Worm (Caenorhabditis elegans) whole organism, L4 larva: ENCODE measurements around the gene gtsf-1.
"Not testable (repeated sequence)": the region's sequence is repeated elsewhere in the genome, so short reads cannot be mapped to it uniquely, and the experiment has no call there.

ENCODE experiments used
- F37D6.2 ChIP-seq: sonication (generic microtip); optimal IDR thresholded peaks from 2 replicates; lab custom pipeline; 2016; ENCODE audit warnings: mild to moderate bottlenecking, missing genetic modification characterization, missing compliant biosample characterization
- F44E2.7 ChIP-seq: fragments of 200-800 bp; sonication (Bioruptor generic); IDR thresholded peaks from 2 replicates; pipeline ENCODE4 v2.1.2; 2022; ENCODE audit warnings: missing genetic modification characterization, missing compliant biosample characterization
- T20F7.1 ChIP-seq: fragments of 200-800 bp; sonication (Bioruptor generic); optimal IDR thresholded peaks from 2 replicates; lab custom pipeline; 2018; ENCODE audit warnings: mild to moderate bottlenecking, missing genetic modification characterization, missing compliant biosample characterization
- T26A8.4 ChIP-seq: fragments of 200-800 bp; sonication (Bioruptor generic); IDR thresholded peaks from 2 replicates; pipeline ENCODE4 v1.3.6; 2022; ENCODE audit warnings: missing genetic modification characterization, missing compliant biosample characterization
- Y105C5A.15 ChIP-seq: fragments of 200-800 bp; sonication (Bioruptor generic); IDR thresholded peaks from 2 replicates; pipeline ENCODE4 v1.3.6; 2022; ENCODE audit warnings: missing genetic modification characterization, missing compliant biosample characterization
- Y48G9A.11 ChIP-seq: fragments of 200-800 bp; sonication (Bioruptor generic); IDR thresholded peaks from 2 replicates; pipeline ENCODE4 v1.3.6; 2022; ENCODE audit warnings: missing genetic modification reagents, missing genetic modification characterization, missing compliant biosample characterization
- Y75B8A.6 ChIP-seq: fragments of 200-800 bp; sonication (Bioruptor generic); IDR thresholded peaks from 2 replicates; pipeline ENCODE4 v1.3.6; 2022; ENCODE audit warnings: missing genetic modification reagents, missing genetic modification characterization, missing compliant biosample characterization
- ama-1 ChIP-seq: fragments of 150-350 bp; optimal IDR thresholded peaks from 2 replicates; lab custom pipeline; 2014; ENCODE audit warnings: inconsistent platforms, mixed read lengths
- arid-1 ChIP-seq: fragments of 200-800 bp; sonication (Bioruptor generic); conservative IDR thresholded peaks from 2 replicates; pipeline ENCODE4 v1.3.6; 2022; ENCODE audit warnings: missing genetic modification reagents, missing genetic modification characterization, missing compliant biosample characterization
- ceh-20 ChIP-seq: fragments of 200-800 bp; sonication (Bioruptor generic); IDR thresholded peaks from 2 replicates; pipeline ENCODE4 v1.3.6; 2022; ENCODE audit warnings: missing genetic modification reagents, missing genetic modification characterization, missing compliant biosample characterization
- ceh-32 ChIP-seq: sonication (generic microtip); optimal IDR thresholded peaks from 2 replicates; lab custom pipeline; 2016; ENCODE audit warnings: mild to moderate bottlenecking, missing genetic modification characterization, missing compliant biosample characterization; ENCODE audit not compliant: poor library complexity
- ceh-44 ChIP-seq: fragments of 200-800 bp; sonication (Bioruptor generic); IDR thresholded peaks from 2 replicates; pipeline ENCODE4 v1.3.6; 2022; ENCODE audit warnings: missing genetic modification reagents, missing genetic modification characterization, missing compliant biosample characterization
- daf-8 ChIP-seq: fragments of 200-800 bp; sonication (Bioruptor generic); IDR thresholded peaks from 2 replicates; pipeline ENCODE4 v1.3.6; 2022; ENCODE audit warnings: missing genetic modification characterization, missing compliant biosample characterization
- dmd-6 ChIP-seq: fragments of 200-800 bp; sonication (Bioruptor generic); IDR thresholded peaks from 2 replicates; pipeline ENCODE4 v1.3.6; 2022; ENCODE audit warnings: missing genetic modification reagents, missing genetic modification characterization, missing compliant biosample characterization
- dmd-9 ChIP-seq: fragments of 200-800 bp; sonication (Bioruptor generic); IDR thresholded peaks from 2 replicates; pipeline ENCODE4 v1.3.6; 2022; ENCODE audit warnings: missing genetic modification reagents, missing genetic modification characterization, missing compliant biosample characterization
- dve-1 ChIP-seq: sonication (generic microtip); optimal IDR thresholded peaks from 2 replicates; lab custom pipeline; 2017; ENCODE audit warnings: antibody characterized with exemption, mild to moderate bottlenecking, missing genetic modification characterization, missing compliant biosample characterization; ENCODE audit not compliant: insufficient read depth
- egl-43 ChIP-seq: fragments of 200-800 bp; sonication (Bioruptor generic); IDR thresholded peaks from 2 replicates; pipeline ENCODE4 v1.3.6; 2022; ENCODE audit warnings: missing genetic modification reagents, missing genetic modification characterization, missing compliant biosample characterization
- hif-1 ChIP-seq, 2 experiments: sonication (generic microtip); optimal IDR thresholded peaks; 2 replicates each; lab custom pipeline; 2016 to 2017; ENCODE audit warnings: missing compliant biosample characterization in 2 of 2, missing genetic modification characterization in 2 of 2, missing genetic modification reagents in 2 of 2, missing genotype in 2 of 2, mild to moderate bottlenecking in 1 of 2
- hlh-11 ChIP-seq: fragments of 200-800 bp; sonication (Bioruptor generic); optimal IDR thresholded peaks from 2 replicates; lab custom pipeline; 2018; ENCODE audit warnings: mild to moderate bottlenecking, missing genetic modification characterization, missing compliant biosample characterization
- hmg-1.1 ChIP-seq: fragments of 200-800 bp; sonication (Bioruptor generic); IDR thresholded peaks from 2 replicates; pipeline ENCODE4 v1.3.6; 2022; ENCODE audit warnings: missing genetic modification reagents, missing genetic modification characterization, missing compliant biosample characterization
- lim-7 ChIP-seq: fragments of 200-800 bp; sonication (Bioruptor generic); IDR thresholded peaks from 2 replicates; pipeline ENCODE4 v1.3.6; 2022; ENCODE audit warnings: missing genetic modification characterization, missing compliant biosample characterization
- lin-1 ChIP-seq: fragments of 200-800 bp; sonication (Bioruptor generic); IDR thresholded peaks from 2 replicates; pipeline ENCODE4 v1.3.6; 2022; ENCODE audit warnings: missing genetic modification reagents, missing genetic modification characterization, missing compliant biosample characterization
- lin-38 ChIP-seq: fragments of 200-800 bp; sonication (Bioruptor generic); IDR thresholded peaks from 2 replicates; pipeline ENCODE4 v1.3.6; 2022; ENCODE audit warnings: missing genetic modification reagents, missing genetic modification characterization, missing compliant biosample characterization
- lsy-2 ChIP-seq, 2 experiments: fragments of 150-350 bp in 1 of 2; sonication (generic microtip) in 1 of 2; optimal IDR thresholded peaks; 2 replicates each; lab custom pipeline; 2014 to 2017; ENCODE audit warnings: missing biosample characterization in 2 of 2, missing genetic modification characterization in 2 of 2
- madf-5 ChIP-seq, 2 experiments: fragments of 200-800 bp; sonication (Bioruptor generic); IDR thresholded peaks; 2 replicates each; pipeline ENCODE4 v1.3.6; 2022; ENCODE audit warnings: missing compliant biosample characterization in 2 of 2, missing genetic modification characterization in 2 of 2
- madf-9 ChIP-seq: fragments of 200-800 bp; sonication (Bioruptor generic); conservative IDR thresholded peaks from 2 replicates; pipeline ENCODE4 v1.3.6; 2022; ENCODE audit warnings: missing genetic modification reagents, missing genetic modification characterization, missing compliant biosample characterization
- mdt-29 ChIP-seq: fragments of 200-800 bp; sonication (Bioruptor generic); IDR thresholded peaks from 2 replicates; pipeline ENCODE4 v1.3.6; 2022; ENCODE audit warnings: missing genetic modification reagents, missing genetic modification characterization, missing compliant biosample characterization
- mxl-3 ChIP-seq: fragments of 200-800 bp; sonication (Bioruptor generic); optimal IDR thresholded peaks from 2 replicates; lab custom pipeline; 2018; ENCODE audit warnings: mild to moderate bottlenecking, missing genetic modification characterization, missing compliant biosample characterization
- nhr-41 ChIP-seq: fragments of 200-800 bp; sonication (Bioruptor generic); IDR thresholded peaks from 2 replicates; pipeline ENCODE4 v1.3.6; 2022; ENCODE audit warnings: missing genetic modification reagents, missing genetic modification characterization, missing compliant biosample characterization
- nhr-42 ChIP-seq: fragments of 200-800 bp; sonication (Bioruptor generic); IDR thresholded peaks from 2 replicates; pipeline ENCODE4 v1.3.6; 2022; ENCODE audit warnings: missing genetic modification characterization, missing compliant biosample characterization
- nhr-6 ChIP-seq: fragments of 150-350 bp; optimal IDR thresholded peaks from 2 replicates; lab custom pipeline; 2014; ENCODE audit warnings: missing biosample characterization, missing genetic modification characterization
- pha-4 ChIP-seq, 2 experiments: fragments of 150-350 bp in 1 of 2; fragments of 200-800 bp in 1 of 2; sonication (Bioruptor generic) in 1 of 2; IDR thresholded peaks in 1 of 2; optimal IDR thresholded peaks in 1 of 2; 2 replicates each; pipeline versions ENCODE4 v1.3.6 to Lab custom; 2014 to 2022; ENCODE audit warnings: missing genetic modification characterization in 2 of 2, missing genetic modification reagents in 2 of 2, missing biosample characterization in 1 of 2, missing compliant biosample characterization in 1 of 2
- php-3 ChIP-seq: fragments of 200-800 bp; sonication (Bioruptor generic); IDR thresholded peaks from 2 replicates; pipeline ENCODE4 v1.3.6; 2022; ENCODE audit warnings: missing genetic modification reagents, missing genetic modification characterization, missing compliant biosample characterization
- rbr-2 ChIP-seq: sonication (generic microtip); optimal IDR thresholded peaks from 2 replicates; lab custom pipeline; 2016; ENCODE audit warnings: missing genotype, missing genetic modification characterization, missing compliant biosample characterization
- set-16 ChIP-seq: fragments of 200-800 bp; sonication (Bioruptor generic); IDR thresholded peaks from 2 replicates; pipeline ENCODE4 v1.3.6; 2022; ENCODE audit warnings: missing genetic modification reagents, missing genetic modification characterization, missing compliant biosample characterization
- snpc-1.2 ChIP-seq: fragments of 200-800 bp; sonication (Bioruptor generic); IDR thresholded peaks from 2 replicates; pipeline ENCODE4 v1.3.6; 2022; ENCODE audit warnings: missing genetic modification reagents, missing genetic modification characterization, missing compliant biosample characterization
- tag-97 ChIP-seq: fragments of 200-800 bp; sonication (Bioruptor generic); IDR thresholded peaks from 2 replicates; pipeline ENCODE4 v1.3.6; 2022; ENCODE audit warnings: missing genetic modification characterization, missing compliant biosample characterization
- tra-1 ChIP-seq: fragments of 200-800 bp; sonication (Bioruptor generic); IDR thresholded peaks from 2 replicates; pipeline ENCODE4 v1.3.6; 2022; ENCODE audit warnings: missing genetic modification reagents, missing genetic modification characterization, missing compliant biosample characterization
- vab-7 ChIP-seq: fragments of 200-800 bp; sonication (Bioruptor generic); IDR thresholded peaks from 2 replicates; pipeline ENCODE4 v1.3.6; 2022; ENCODE audit warnings: missing genetic modification reagents, missing genetic modification characterization, missing compliant biosample characterization
- zfp-3 ChIP-seq: fragments of 200-800 bp; sonication (Bioruptor generic); conservative IDR thresholded peaks from 2 replicates; pipeline ENCODE4 v1.3.6; 2022; ENCODE audit warnings: missing genetic modification reagents, missing genetic modification characterization, missing compliant biosample characterization

The gtsf-1 gene

DNA sequence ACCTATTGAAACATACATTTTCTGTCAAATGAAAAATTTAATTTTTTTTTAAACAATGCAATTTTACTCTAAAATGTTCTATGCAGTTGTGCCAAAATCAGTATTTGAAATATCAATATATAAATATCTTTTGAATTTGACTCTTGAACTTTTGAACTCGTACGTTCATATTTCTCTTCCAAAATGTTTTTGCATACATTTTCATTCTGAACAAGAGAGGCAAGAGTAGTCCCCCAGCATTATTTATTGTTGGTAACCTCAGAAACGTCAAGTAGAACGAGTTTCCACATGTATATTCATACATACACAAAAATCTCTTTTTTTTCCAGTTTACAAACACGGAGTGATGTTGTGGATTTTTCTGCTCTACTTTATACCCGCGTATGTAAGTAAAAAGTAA, 34.3 kb upstream of the gtsf-1 start, which contains the start of gene clec-194:
Gene clec-194 (plus strand): TSS at position 301 of the 400 bp plus-strand sequence.
- no peak for TF ChIP-seq ceh-20 (GFP tag; lab: Robert Waterston, UW)
- no peak for TF ChIP-seq ceh-32 (tag; lab: Kevin White, UChicago)
- no peak for TF ChIP-seq lin-1
- TF ChIP-seq php-3 (GFP tag; lab: Robert Waterston, UW): no peak

DNA sequence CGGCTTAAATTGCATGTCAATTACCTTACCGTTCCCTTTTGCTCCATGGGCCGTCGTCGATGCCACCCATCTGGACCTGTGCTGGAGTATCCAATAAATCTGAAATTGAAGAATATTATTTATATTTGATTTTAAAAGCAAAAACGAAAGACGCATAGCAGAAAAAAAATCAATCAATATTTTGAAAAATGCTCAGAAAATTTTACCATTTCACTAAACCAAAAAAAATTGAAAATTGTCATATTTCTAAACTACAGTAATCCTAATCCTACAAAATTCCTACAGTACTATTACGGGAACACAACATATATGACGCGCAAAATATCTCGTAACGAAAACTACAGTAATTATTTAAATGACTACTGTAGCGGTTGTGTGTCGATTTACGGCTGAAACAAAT, 22.8 kb upstream of the gtsf-1 start, which contains the start of gene Y116A8A.150:
Gene Y116A8A.150 (minus strand): TSS at position 101 of the 400 bp plus-strand sequence.
- not testable (repeated sequence) for TF ChIP-seq ama-1 (lab: Kevin White, UChicago); nhr-6 (tag; lab: Kevin White, UChicago); pha-4 (GFP tag; IDR thresholded peaks at IDR 0.05; lab: Robert Waterston, UW); pha-4 (tag; optimal IDR thresholded peaks at IDR 0.05; lab: Kevin White, UChicago)

DNA sequence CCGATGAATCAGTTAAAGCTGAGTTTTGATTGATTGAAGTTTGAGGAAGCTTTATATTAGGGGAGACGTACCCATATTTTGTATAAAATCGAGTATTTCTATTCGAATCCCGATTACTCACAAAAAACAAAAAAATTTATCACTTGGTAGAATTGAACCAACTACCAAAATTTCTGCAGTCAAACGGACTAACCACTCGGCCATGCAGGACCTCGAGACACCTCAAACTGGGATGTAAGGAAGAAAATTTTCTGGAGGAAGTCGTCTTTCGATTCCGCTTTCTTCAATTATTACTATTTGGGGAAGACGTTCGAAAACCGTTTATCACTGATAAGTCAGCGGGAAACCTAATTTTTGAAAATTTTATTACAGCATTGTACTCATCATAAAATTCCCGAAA, 22.1 kb upstream of the gtsf-1 start:
- TF ChIP-seq snpc-1.2 (GFP tag; lab: Robert Waterston, UW) (peak; percentile 90), lim-7 (GFP tag; lab: Robert Waterston, UW) (peak; percentile 54; the same call in 1 of the 2 replicates), vab-7 (GFP tag; lab: Robert Waterston, UW) (0 out of 2 replicates have a peak, but pooled peaks have one; percentile 12), lin-38 (GFP tag; lab: Robert Waterston, UW) (peak; percentile 21; the same call in 1 of the 2 replicates)
- TF ChIP-seq, all 104 proteins: peak for 4; not testable (repeated sequence) for 100

DNA sequence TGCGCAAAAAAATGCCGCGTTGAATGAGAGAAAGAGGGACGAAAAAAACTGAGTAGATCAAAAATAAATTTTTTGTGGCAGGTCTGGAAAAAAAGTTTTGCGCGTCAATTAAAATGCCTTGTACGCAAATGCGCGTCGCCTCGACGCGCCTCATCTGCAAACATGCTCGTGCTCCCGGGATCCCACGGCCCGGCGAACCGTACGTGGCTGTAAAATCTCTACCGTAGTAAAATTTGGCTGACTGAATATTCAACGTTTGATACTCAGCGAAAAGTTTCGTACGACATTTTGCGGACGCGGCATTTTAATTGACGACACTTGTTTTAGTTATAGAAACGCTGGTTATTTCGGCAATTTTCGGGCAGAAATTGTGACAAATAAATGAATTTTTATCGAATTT, 20.3 kb upstream of the gtsf-1 start:
- TF ChIP-seq dmd-6 (GFP tag; lab: Robert Waterston, UW) (peak; percentile 97), Y48G9A.11 (peak; percentile 92), Y105C5A.15 (GFP tag; lab: Robert Waterston, UW) (peak; percentile 55; the same call in 1 of the 2 replicates), tra-1 (GFP tag; lab: Robert Waterston, UW) (peak; percentile 95), arid-1 (GFP tag; lab: Robert Waterston, UW) (peak; percentile 93), hmg-1.1 (peak; percentile 94), lsy-2 (tag; optimal IDR thresholded peaks at IDR 0.05; lab: Kevin White, UChicago) (peak; percentile 27 to 70), Y75B8A.6 (GFP tag; lab: Robert Waterston, UW) (peak; percentile 95), zfp-3 (peak; percentile 98), tag-97 (peak; percentile 97), T26A8.4 (GFP tag; lab: Robert Waterston, UW) (peak; percentile 98), rbr-2 (tag; lab: Kevin White, UChicago) (peak; percentile 67), set-16 (GFP tag; lab: Robert Waterston, UW) (peak; percentile 66; the same call in 1 of the 2 replicates), ceh-44 (GFP tag; lab: Robert Waterston, UW) (peak; percentile 95), madf-5 (GFP tag; IDR thresholded peaks at IDR 0.05; lab: Robert Waterston, UW) (peak in 1 of 2 experiments; percentile 90; a peak in 1 of 4 replicates), egl-43 (GFP tag; lab: Robert Waterston, UW) (peak; percentile 93), nhr-41 (GFP tag; lab: Robert Waterston, UW) (peak; percentile 90), dve-1 (tag; lab: Kevin White, UChicago) (peak; percentile 37), madf-9 (peak; percentile 94), T20F7.1 (GFP tag; lab: Kevin White, UChicago) (peak; percentile 64), nhr-42 (GFP tag; lab: Robert Waterston, UW) (peak; percentile 99), F37D6.2 (peak; percentile 47), hif-1 (tag; optimal IDR thresholded peaks at IDR 0.05; lab: Kevin White, UChicago) (peak in 1 of 2 experiments; percentile 3), snpc-1.2 (GFP tag; lab: Robert Waterston, UW) (peak; percentile 98), lin-1 (peak; percentile 96), lin-38 (GFP tag; lab: Robert Waterston, UW) (peak; percentile 96), mdt-29 (peak; percentile 97), vab-7 (GFP tag; lab: Robert Waterston, UW) (peak; percentile 95), php-3 (GFP tag; lab: Robert Waterston, UW) (peak; percentile 97), daf-8 (GFP tag; lab: Robert Waterston, UW) (peak; percentile 91; the same call in 1 of the 2 replicates), dmd-9 (GFP tag; lab: Robert Waterston, UW) (peak; percentile 99), F44E2.7 (GFP tag; lab: Robert Waterston, UW) (0 out of 2 replicates have a peak, but pooled peaks have one; percentile 21), ceh-20 (GFP tag; lab: Robert Waterston, UW) (peak; percentile 99), mxl-3 (GFP tag; lab: Kevin White, UChicago) (peak; percentile 1), hlh-11 (tag; lab: Kevin White, UChicago) (peak; percentile 45)
